Fruit fly (Drosophila melanogaster) whole organism, pupa: Measurements from ENCODE around the gene Raf.
A peak's percentile ranks its signal among the peaks of the same experiment; 100 is the strongest.

Source experiments
- CG10348 ChIP-seq: fragments of 200-800 bp; sonication (Bioruptor generic); IDR thresholded peaks from 2 replicates; pipeline ENCODE4 v1.3.6; 2022; ENCODE audit warnings: missing biosample characterization, missing genetic modification characterization
- CG12605 ChIP-seq: fragments of 200-800 bp; sonication (Bioruptor generic); IDR thresholded peaks from 2 replicates; pipeline ENCODE4 v1.3.6; 2022; ENCODE audit warnings: missing biosample characterization, missing genetic modification characterization
- CG13204 ChIP-seq: fragments of 200-800 bp; sonication (Bioruptor generic); optimal IDR thresholded peaks from 2 replicates; lab custom pipeline; 2018; ENCODE audit warnings: missing biosample characterization, mild to moderate bottlenecking, missing genetic modification characterization, moderate library complexity
- CG14655 ChIP-seq: fragments of 200-800 bp; sonication (Bioruptor generic); optimal IDR thresholded peaks from 3 replicates; lab custom pipeline; 2017; ENCODE audit warnings: mild to moderate bottlenecking, missing biosample characterization, missing genetic modification reagents, missing genetic modification characterization
- CG15710 ChIP-seq: fragments of 200-800 bp; sonication (Bioruptor generic); optimal IDR thresholded peaks from 2 replicates; lab custom pipeline; 2018; ENCODE audit warnings: missing biosample characterization, mild to moderate bottlenecking, missing genetic modification characterization, moderate library complexity
- CG17806 ChIP-seq: fragments of 200-800 bp; sonication (Bioruptor generic); optimal IDR thresholded peaks from 2 replicates; lab custom pipeline; 2018; ENCODE audit warnings: missing biosample characterization, mild to moderate bottlenecking, missing genetic modification characterization, moderate library complexity
- CG32121 ChIP-seq: fragments of 200-800 bp; sonication (Bioruptor generic); IDR thresholded peaks from 2 replicates; pipeline ENCODE4 v1.3.6; 2022; ENCODE audit warnings: missing biosample characterization, missing genetic modification characterization
- CG34367 ChIP-seq: fragments of 200-800 bp; sonication (Bioruptor generic); optimal IDR thresholded peaks from 2 replicates; lab custom pipeline; 2018; ENCODE audit warnings: missing biosample characterization, mild to moderate bottlenecking, missing genetic modification characterization
- CG4496 ChIP-seq: fragments of 200-800 bp; sonication (Bioruptor generic); IDR thresholded peaks from 3 replicates; pipeline ENCODE4 v1.3.6; 2022; ENCODE audit warnings: missing biosample characterization, missing genetic modification characterization
- CG8159 ChIP-seq: fragments of 200-800 bp; sonication (Bioruptor generic); optimal IDR thresholded peaks from 3 replicates; lab custom pipeline; 2018; ENCODE audit warnings: missing biosample characterization, mild to moderate bottlenecking, missing genetic modification characterization, moderate library complexity
- CG8301 ChIP-seq: fragments of 200-800 bp; sonication (Bioruptor generic); optimal IDR thresholded peaks from 2 replicates; lab custom pipeline; 2018; ENCODE audit warnings: missing biosample characterization, mild to moderate bottlenecking, missing genetic modification characterization
- CG9948 ChIP-seq: fragments of 200-800 bp; sonication (Bioruptor generic); optimal IDR thresholded peaks from 2 replicates; lab custom pipeline; 2018; ENCODE audit warnings: missing biosample characterization, mild to moderate bottlenecking, missing genetic modification characterization, moderate library complexity
- D1 ChIP-seq: fragments of 200-800 bp; sonication (Bioruptor generic); optimal IDR thresholded peaks from 2 replicates; lab custom pipeline; 2018; ENCODE audit warnings: missing biosample characterization, mild to moderate bottlenecking, missing genetic modification characterization, moderate library complexity
- EcR ChIP-seq: fragments of 200-800 bp; sonication (Bioruptor generic); optimal IDR thresholded peaks from 3 replicates; lab custom pipeline; 2019; ENCODE audit warnings: missing biosample characterization, missing genetic modification characterization, mild to moderate bottlenecking, moderate library complexity, missing genetic modification reagents
- Ets98B ChIP-seq: fragments of 200-800 bp; sonication (Bioruptor generic); IDR thresholded peaks from 2 replicates; pipeline ENCODE4 v1.3.6; 2022; ENCODE audit warnings: missing biosample characterization, missing genetic modification characterization
- Pif1A ChIP-seq: fragments of 200-800 bp; sonication (Bioruptor generic); optimal IDR thresholded peaks from 3 replicates; lab custom pipeline; 2016; ENCODE audit warnings: missing biosample characterization, missing genetic modification characterization
- Pif1B ChIP-seq: fragments of 200-800 bp; sonication (Bioruptor generic); optimal IDR thresholded peaks from 3 replicates; lab custom pipeline; 2016; ENCODE audit warnings: missing biosample characterization, missing genetic modification characterization
- Snoo ChIP-seq: fragments of 200-800 bp; sonication (Bioruptor generic); optimal IDR thresholded peaks from 3 replicates; lab custom pipeline; 2017; ENCODE audit warnings: missing biosample characterization, mild to moderate bottlenecking, missing genetic modification characterization, inconsistent platforms
- fd96Ca ChIP-seq: fragments of 200-800 bp; sonication (Bioruptor generic); IDR thresholded peaks from 3 replicates; pipeline ENCODE4 v1.3.6; 2022; ENCODE audit warnings: missing biosample characterization, missing genetic modification characterization
- gl ChIP-seq: fragments of 200-800 bp; sonication (Bioruptor generic); optimal IDR thresholded peaks from 2 replicates; lab custom pipeline; 2018; ENCODE audit warnings: missing biosample characterization, mild to moderate bottlenecking, missing genetic modification characterization
- rn ChIP-seq: fragments of 200-800 bp; sonication (Bioruptor generic); IDR thresholded peaks from 2 replicates; pipeline ENCODE4 v1.3.6; 2022; ENCODE audit warnings: missing biosample characterization, missing genetic modification characterization

Gene Raf

DNA sequence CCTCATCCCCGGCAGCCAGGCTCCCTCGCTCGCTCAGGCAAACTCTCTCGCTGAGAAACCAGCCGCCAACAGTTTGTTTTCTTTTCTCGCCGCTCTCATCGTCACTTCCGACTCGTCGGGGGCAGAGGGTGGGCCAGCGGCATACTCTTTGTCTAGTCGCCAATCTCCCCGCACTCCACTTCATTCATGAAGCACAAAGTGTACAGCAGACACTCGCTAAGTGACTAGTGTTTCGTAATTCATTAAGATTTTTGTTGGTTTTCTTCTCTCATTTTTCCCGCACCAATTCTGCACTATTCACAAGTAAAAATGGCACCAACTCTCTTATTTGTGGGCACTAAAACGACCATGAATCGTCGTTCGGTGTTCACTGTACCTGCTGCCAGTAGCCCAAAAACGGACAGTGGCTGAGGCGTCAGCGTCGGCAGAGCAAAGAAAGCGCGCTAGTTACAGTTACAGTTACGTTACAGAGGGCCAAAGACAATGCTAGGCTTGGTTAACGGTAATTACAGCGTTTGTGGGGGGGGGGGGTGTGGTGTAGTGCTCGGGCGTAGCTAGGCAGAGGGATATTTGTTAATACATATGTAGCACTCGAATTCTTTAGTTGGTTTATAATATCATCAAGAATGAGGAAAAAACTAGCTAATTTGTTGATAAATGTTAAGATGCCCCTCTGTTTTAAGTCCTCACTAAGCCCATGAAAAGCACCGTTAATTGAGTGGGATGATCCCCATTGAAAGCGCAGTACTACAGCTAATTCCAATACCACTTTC, 2.3 kb downstream of the Raf start:
- TF ChIP-seq CG10348 (GFP tag; lab: Robert Waterston, UW), result peak; percentile 86
- TF ChIP-seq CG12605 (GFP tag; lab: Robert Waterston, UW), result peak; percentile 94
- peak; percentile 53 for TF ChIP-seq EcR (GFP tag; lab: Kevin White, UChicago)
- TF ChIP-seq CG13204 (GFP tag; lab: Kevin White, UChicago), result peak; percentile 86
- TF ChIP-seq CG8159 (tag; lab: Kevin White, UChicago), result peak; percentile 90
- TF ChIP-seq D1, result peak; percentile 42
- peak; percentile 71 for TF ChIP-seq gl (tag; lab: Kevin White, UChicago)
- peak; percentile 96 for TF ChIP-seq Pif1A (GFP tag; lab: Kevin White, UChicago)
- TF ChIP-seq Ets98B (GFP tag; lab: Robert Waterston, UW), result peak; percentile 98
- TF ChIP-seq Pif1B (GFP tag; lab: Kevin White, UChicago), result peak; percentile 94
- peak; percentile 88 for TF ChIP-seq CG17806 (tag; lab: Kevin White, UChicago)
- peak; percentile 94 for TF ChIP-seq CG14655
- peak; percentile 93 for TF ChIP-seq CG15710 (tag; lab: Kevin White, UChicago)
- peak; percentile 90 for TF ChIP-seq CG34367
- peak; percentile 89 for TF ChIP-seq CG9948 (tag; lab: Kevin White, UChicago)
- peak; percentile 93 for TF ChIP-seq CG8301 (tag; lab: Kevin White, UChicago)
- peak; percentile 89 for TF ChIP-seq rn
- peak; percentile 98 for TF ChIP-seq CG4496 (GFP tag; lab: Robert Waterston, UW)
- TF ChIP-seq CG32121, result peak; percentile 96
- TF ChIP-seq fd96Ca (GFP tag; lab: Robert Waterston, UW), result peak; percentile 98
- peak; percentile 89 for TF ChIP-seq Snoo (tag; lab: Kevin White, UChicago)

DNA sequence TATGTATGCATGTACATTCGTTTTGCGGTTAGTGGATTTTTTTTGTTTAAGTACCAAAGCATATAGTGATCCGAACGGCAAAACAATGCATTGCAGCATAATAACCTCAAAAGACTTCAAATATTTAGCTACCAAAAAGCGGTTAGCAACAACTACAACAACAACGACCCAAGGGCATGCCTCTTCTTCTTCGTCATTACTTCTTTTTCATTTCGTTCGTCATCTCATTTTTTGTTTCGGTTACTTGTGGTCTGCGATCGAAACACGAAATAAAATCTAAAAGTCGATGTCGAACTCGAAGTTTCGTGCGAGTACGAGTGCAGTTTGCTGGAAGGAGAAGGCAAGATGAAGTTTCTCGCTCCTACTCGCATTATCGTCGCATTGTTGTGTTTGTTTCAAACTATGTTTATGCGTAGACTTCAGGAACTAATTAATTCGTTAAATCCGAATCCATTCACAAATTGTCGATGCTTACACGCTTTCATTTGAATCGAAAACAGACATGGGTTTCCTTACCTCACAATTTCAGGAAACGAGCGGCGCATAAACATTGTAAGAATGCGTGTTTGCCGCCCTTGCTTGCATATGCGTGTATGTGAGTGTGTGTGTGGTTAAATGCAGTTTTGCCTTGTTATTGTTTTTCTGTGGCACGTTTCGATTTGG, 3.6 kb downstream of the Raf start:
- TF ChIP-seq CG15710 (tag; lab: Kevin White, UChicago), result peak; percentile 93
- peak; percentile 94 for TF ChIP-seq Ets98B (GFP tag; lab: Robert Waterston, UW)
- peak; percentile 97 for TF ChIP-seq CG4496 (GFP tag; lab: Robert Waterston, UW)
- peak; percentile 95 for TF ChIP-seq CG34367
- TF ChIP-seq CG12605 (GFP tag; lab: Robert Waterston, UW), result peak; percentile 94
- TF ChIP-seq CG14655, result peak; percentile 88
- peak; percentile 96 for TF ChIP-seq Pif1A (GFP tag; lab: Kevin White, UChicago)
- peak; percentile 91 for TF ChIP-seq CG17806 (tag; lab: Kevin White, UChicago)
- peak; percentile 86 for TF ChIP-seq CG8301 (tag; lab: Kevin White, UChicago)
- TF ChIP-seq Pif1B (GFP tag; lab: Kevin White, UChicago), result peak; percentile 97
- peak; percentile 89 for TF ChIP-seq gl (tag; lab: Kevin White, UChicago)
- peak; percentile 90 for TF ChIP-seq CG8159 (tag; lab: Kevin White, UChicago)
- TF ChIP-seq Snoo (tag; lab: Kevin White, UChicago), result peak; percentile 89
- peak; percentile 84 for TF ChIP-seq CG13204 (GFP tag; lab: Kevin White, UChicago)
- TF ChIP-seq CG9948 (tag; lab: Kevin White, UChicago), result peak; percentile 81
- peak; percentile 66 for TF ChIP-seq EcR (GFP tag; lab: Kevin White, UChicago)
- TF ChIP-seq rn, result peak; percentile 72
- TF ChIP-seq CG10348 (GFP tag; lab: Robert Waterston, UW), result no peak
- peak; percentile 95 for TF ChIP-seq fd96Ca (GFP tag; lab: Robert Waterston, UW)
- peak; percentile 79 for TF ChIP-seq D1
- TF ChIP-seq CG32121, result peak; percentile 89
- TF ChIP-seq, all 21 proteins: peak for 20

DNA sequence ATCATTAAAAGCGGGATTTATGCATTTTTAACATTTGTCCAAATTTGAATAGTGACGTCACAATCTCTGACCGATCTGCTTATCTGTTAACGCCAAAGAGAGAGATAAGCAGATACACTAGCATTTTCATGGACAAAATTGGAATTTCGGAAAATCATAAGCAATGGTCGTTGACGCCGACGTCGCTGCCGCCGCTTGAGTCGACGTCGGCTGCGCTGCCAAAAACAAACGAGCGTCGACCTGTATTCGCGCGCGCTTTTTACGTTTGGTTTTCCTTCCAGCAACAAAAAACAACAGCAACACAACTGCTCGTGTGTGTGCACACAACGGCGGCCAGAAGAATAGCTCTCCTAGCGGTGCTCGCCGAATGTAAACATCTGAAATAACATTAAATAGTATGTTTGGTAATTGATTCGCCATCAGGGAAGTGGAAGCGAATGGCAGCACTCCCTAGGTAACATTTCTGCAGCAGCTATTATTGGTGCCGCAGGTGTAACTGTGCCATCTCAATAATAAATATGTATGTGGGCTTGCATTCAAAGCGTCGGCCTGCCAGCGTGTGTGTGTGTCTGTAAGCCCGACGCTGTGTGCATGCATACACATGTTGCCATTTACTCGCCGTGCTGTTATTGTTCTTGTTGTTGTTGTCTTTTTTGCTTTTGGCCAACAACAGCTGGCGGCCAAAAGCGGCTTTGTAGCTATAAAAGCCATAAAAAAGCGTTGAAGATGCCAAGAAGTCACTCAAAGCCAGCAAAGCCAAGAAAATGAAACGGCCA, 5.2 kb downstream of the Raf start:
- TF ChIP-seq CG8301 (tag; lab: Kevin White, UChicago) (peak; percentile 99), Snoo (tag; lab: Kevin White, UChicago) (peak; percentile 99), EcR (GFP tag; lab: Kevin White, UChicago) (peak; percentile 75), Ets98B (GFP tag; lab: Robert Waterston, UW) (peak; percentile 99), Pif1B (GFP tag; lab: Kevin White, UChicago) (peak; percentile 99), Pif1A (GFP tag; lab: Kevin White, UChicago) (peak; percentile 99), fd96Ca (GFP tag; lab: Robert Waterston, UW) (peak; percentile 100), CG9948 (tag; lab: Kevin White, UChicago) (peak; percentile 99), CG15710 (tag; lab: Kevin White, UChicago) (peak; percentile 99), CG12605 (GFP tag; lab: Robert Waterston, UW) (peak; percentile 99), CG8159 (tag; lab: Kevin White, UChicago) (peak; percentile 98), D1 (peak; percentile 97), gl (tag; lab: Kevin White, UChicago) (peak; percentile 98), CG14655 (peak; percentile 99), CG34367 (peak; percentile 99), CG17806 (tag; lab: Kevin White, UChicago) (peak; percentile 99), CG4496 (GFP tag; lab: Robert Waterston, UW) (peak; percentile 100), rn (peak; percentile 98), CG13204 (GFP tag; lab: Kevin White, UChicago) (peak; percentile 97), CG10348 (GFP tag; lab: Robert Waterston, UW) (peak; percentile 98), CG32121 (peak; percentile 99)
- TF ChIP-seq, all 21 proteins: peak for 21

DNA sequence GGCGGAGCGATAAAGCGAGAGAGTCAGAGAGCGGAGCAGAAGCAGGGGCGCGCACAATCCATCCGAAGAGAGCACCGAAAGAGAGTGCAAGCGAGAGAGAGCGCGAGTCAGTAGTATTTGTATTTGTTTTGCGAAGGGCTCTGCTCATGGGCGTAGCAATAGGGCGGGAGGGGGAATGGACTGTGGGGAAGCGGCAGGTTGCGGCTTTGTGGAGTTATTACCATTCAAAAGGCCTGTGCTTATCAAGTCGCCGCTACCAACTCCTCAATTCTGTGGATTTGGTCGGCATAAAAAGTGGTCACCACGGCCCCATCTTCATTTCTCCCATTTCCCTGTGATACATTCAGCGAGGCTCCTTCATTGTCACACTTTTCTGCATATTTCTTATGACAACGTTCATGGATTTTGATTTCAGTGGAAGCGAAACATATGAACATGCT, 5.8 kb downstream of the Raf start:
- TF ChIP-seq CG13204 (GFP tag; lab: Kevin White, UChicago) (peak; percentile 39), CG12605 (GFP tag; lab: Robert Waterston, UW) (peak; percentile 38; the same call in 1 of the 2 replicates), CG34367 (peak; percentile 38), CG8159 (tag; lab: Kevin White, UChicago) (peak; percentile 78), gl (tag; lab: Kevin White, UChicago) (peak; percentile 28), Ets98B (GFP tag; lab: Robert Waterston, UW) (no peak; the same call in 1 of the 2 replicates), rn (0 out of 2 replicates have a peak, but pooled peaks have one; percentile 4), CG4496 (GFP tag; lab: Robert Waterston, UW) (peak; percentile 47; the same call in 2 of the 3 replicates), D1 (no peak), CG15710 (tag; lab: Kevin White, UChicago) (peak; percentile 62), CG8301 (tag; lab: Kevin White, UChicago) (peak; percentile 59), CG9948 (tag; lab: Kevin White, UChicago) (peak; percentile 72), CG14655 (peak; percentile 45), EcR (GFP tag; lab: Kevin White, UChicago) (no peak), fd96Ca (GFP tag; lab: Robert Waterston, UW) (peak; percentile 70), Pif1B (GFP tag; lab: Kevin White, UChicago) (no peak), Pif1A (GFP tag; lab: Kevin White, UChicago) (peak; percentile 40), CG10348 (GFP tag; lab: Robert Waterston, UW) (no peak), CG32121 (peak; percentile 61; the same call in 1 of the 2 replicates), Snoo (tag; lab: Kevin White, UChicago) (peak; percentile 72), CG17806 (tag; lab: Kevin White, UChicago) (peak; percentile 53)
- TF ChIP-seq, all 21 proteins: peak for 16
